Fruit fly (Drosophila melanogaster): ENCODE data around the gene Prosbeta4.

Gene Prosbeta4

dm6 chr2L:16713929-16714328, 18.0 kb downstream of the Prosbeta4 start (continued):
- TF ChIP-seq CG2202 (tag; optimal IDR thresholded peaks at IDR 0.05) (peak; percentile 43), CG12155 (GFP tag; optimal IDR thresholded peaks at IDR 0.05) (no peak), exex (tag; optimal IDR thresholded peaks at IDR 0.05) (peak; percentile 17), jing (GFP tag; optimal IDR thresholded peaks at IDR 0.05) (no peak), Dref (GFP tag; IDR thresholded peaks at IDR 0.05) (no peak), z (GFP tag; IDR thresholded peaks at IDR 0.05) (no peak), PHDP (tag; optimal IDR thresholded peaks at IDR 0.05) (peak; percentile 18), Kr (GFP tag; optimal IDR thresholded peaks at IDR 0.05) (peak; percentile 3), Six4 (GFP tag; optimal IDR thresholded peaks at IDR 0.05) (no peak), Dip2 (GFP tag; IDR thresholded peaks at IDR 0.05) (no peak), pum (GFP tag; optimal IDR thresholded peaks at IDR 0.05) (no peak), CG33557 (GFP tag; optimal IDR thresholded peaks at IDR 0.05) (peak; percentile 63), nerfin-2 (GFP tag; IDR thresholded peaks at IDR 0.05; ENCODE audit: partially characterized antibody) (no peak), Sin3A (optimal IDR thresholded peaks at IDR 0.05) (no peak), Opbp (GFP tag; IDR thresholded peaks at IDR 0.05; ENCODE audit: partially characterized antibody) (no peak), salm (tag; optimal IDR thresholded peaks at IDR 0.05) (peak; percentile 41), maf-S (GFP tag; optimal IDR thresholded peaks at IDR 0.05) (no peak), scrt (GFP tag; optimal IDR thresholded peaks at IDR 0.05) (no peak), ci (GFP tag; IDR thresholded peaks at IDR 0.05) (no peak; the same call in 2 of the 3 replicates), Ssrp (tag; optimal IDR thresholded peaks at IDR 0.05) (no peak), gem (tag; optimal IDR thresholded peaks at IDR 0.05) (peak; percentile 18), tup (GFP tag; optimal IDR thresholded peaks at IDR 0.05) (no peak), lmd (GFP tag; IDR thresholded peaks at IDR 0.05) (no peak), vfl (GFP tag; optimal IDR thresholded peaks at IDR 0.05) (no peak), grn (GFP tag; optimal IDR thresholded peaks at IDR 0.05) (peak; percentile 16), crol (GFP tag; IDR thresholded peaks at IDR 0.05) (no peak), rib (GFP tag; IDR thresholded peaks at IDR 0.05) (no peak), CG6254 (GFP tag; optimal IDR thresholded peaks at IDR 0.05) (no peak), Usf (GFP tag; optimal IDR thresholded peaks at IDR 0.05) (no peak), Fer1 (GFP tag; optimal IDR thresholded peaks at IDR 0.05) (no peak), vvl (GFP tag; IDR thresholded peaks at IDR 0.05) (no peak), slp2 (GFP tag; optimal IDR thresholded peaks at IDR 0.05) (no peak), ATbp (GFP tag; optimal IDR thresholded peaks at IDR 0.05) (peak; percentile 21), B-H2 (GFP tag; optimal IDR thresholded peaks at IDR 0.05) (no peak), CG18619 (GFP tag; optimal IDR thresholded peaks at IDR 0.05) (no peak), CG2199 (GFP tag; IDR thresholded peaks at IDR 0.05) (0 out of 3 replicates have a peak, but pooled peaks have one; percentile 45), Dad (GFP tag; optimal IDR thresholded peaks at IDR 0.05) (no peak), D19B (GFP tag; optimal IDR thresholded peaks at IDR 0.05) (no peak), bsh (GFP tag; optimal IDR thresholded peaks at IDR 0.05) (peak in 1 of 2 experiments; percentile 21), CG4424 (GFP tag; optimal IDR thresholded peaks at IDR 0.05) (no peak), Fer2 (tag; optimal IDR thresholded peaks at IDR 0.05) (no peak), CG2129 (GFP tag; IDR thresholded peaks at IDR 0.05; ENCODE audit: partially characterized antibody) (no peak), Hey (tag; optimal IDR thresholded peaks at IDR 0.05) (no peak), CG7928 (GFP tag; optimal IDR thresholded peaks at IDR 0.05) (no peak), CG4707 (GFP tag; optimal IDR thresholded peaks at IDR 0.05) (peak; percentile 11), Ets65A (GFP tag) (no peak), GATAe (GFP tag; conservative IDR thresholded peaks at IDR 0.05) (no peak), CG2678 (tag; optimal IDR thresholded peaks at IDR 0.05) (no peak), CG16815 (GFP tag; optimal IDR thresholded peaks at IDR 0.05) (no peak), CG15601 (tag; optimal IDR thresholded peaks at IDR 0.05) (peak; percentile 46), sens (GFP tag) (peak; percentile 70)

All from whole organism, embryonic.